Worm (Caenorhabditis elegans) whole organism, midembryonic: ENCODE data around the gene melo-1.

Source experiments
- T22C8.4 ChIP-seq: fragments of 200-800 bp; sonication (Bioruptor generic); IDR thresholded peaks from 2 replicates; pipeline ENCODE4 v1.3.6; 2022; ENCODE audit warnings: missing genetic modification characterization, missing compliant biosample characterization
- cog-1 ChIP-seq: sonication (generic microtip); optimal IDR thresholded peaks from 2 replicates; lab custom pipeline; 2016; ENCODE audit warnings: missing genetic modification characterization, missing compliant biosample characterization
- flt-1 ChIP-seq: fragments of 200-800 bp; sonication (Bioruptor generic); IDR thresholded peaks from 2 replicates; pipeline ENCODE4 v1.3.6; 2022; ENCODE audit warnings: missing genetic modification characterization, missing compliant biosample characterization
- klf-2 ChIP-seq: fragments of 200-800 bp; sonication (Bioruptor generic); conservative IDR thresholded peaks from 2 replicates; pipeline ENCODE4 v1.3.6; 2022; ENCODE audit warnings: missing genetic modification reagents, missing genetic modification characterization, missing compliant biosample characterization
- med-1 ChIP-seq: sonication (generic microtip); optimal IDR thresholded peaks from 2 replicates; lab custom pipeline; 2017; ENCODE audit warnings: missing genetic modification characterization, mild to moderate bottlenecking, missing compliant biosample characterization, antibody characterized with exemption, missing genetic modification reagents; ENCODE audit not compliant: insufficient read depth
- ref-1 ChIP-seq: fragments of 200-800 bp; sonication (Bioruptor generic); conservative IDR thresholded peaks from 2 replicates; pipeline ENCODE4 v1.3.6; 2022; ENCODE audit warnings: missing genetic modification reagents, missing genetic modification characterization, missing compliant biosample characterization
- tab-1 ChIP-seq: fragments of 200-800 bp; sonication (Bioruptor generic); IDR thresholded peaks from 2 replicates; pipeline ENCODE4 v1.3.6; 2022; ENCODE audit warnings: missing genetic modification characterization, missing compliant biosample characterization
- ztf-23 ChIP-seq: fragments of 200-800 bp; sonication (Bioruptor generic); IDR thresholded peaks from 2 replicates; pipeline ENCODE4 v1.3.6; 2022; ENCODE audit warnings: missing genetic modification reagents, missing genetic modification characterization, missing compliant biosample characterization
- ztf-29 ChIP-seq: fragments of 200-800 bp; sonication (Bioruptor generic); IDR thresholded peaks from 2 replicates; pipeline ENCODE4 v1.3.6; 2022; ENCODE audit warnings: missing genetic modification reagents, missing genetic modification characterization, missing compliant biosample characterization

The melo-1 gene

ce11 chrIV:14806903-14807302, 20.1 kb downstream of the melo-1 start, which contains the start of gene oig-5:
TSS of gene oig-5 (plus strand) at chrIV:14807203.
- TF ChIP-seq ztf-23 (no peak), T22C8.4 (no peak), med-1 (GFP tag; lab: Kevin White, UChicago) (no peak), cog-1 (tag; lab: Kevin White, UChicago) (no peak), ref-1 (GFP tag; lab: Robert Waterston, UW) (no peak), tab-1 (GFP tag; lab: Robert Waterston, UW) (no peak), klf-2 (GFP tag; lab: Robert Waterston, UW) (no peak), ztf-29 (no peak), flt-1 (no peak)

- TF ChIP-seq cog-1 (tag; lab: Kevin White, UChicago): no peak
- TF ChIP-seq ztf-23: no peak
- no peak for TF ChIP-seq ref-1 (GFP tag; lab: Robert Waterston, UW)
- no peak for TF ChIP-seq med-1 (GFP tag; lab: Kevin White, UChicago)
- TF ChIP-seq flt-1: no peak
- no peak for TF ChIP-seq klf-2 (GFP tag; lab: Robert Waterston, UW)
- no peak for TF ChIP-seq tab-1 (GFP tag; lab: Robert Waterston, UW)
- no peak for TF ChIP-seq ztf-29
- TF ChIP-seq T22C8.4: no peak
Observed at ce11 chrIV:14816288-14816687, 29.5 kb downstream of the melo-1 start, which contains the start of gene Y57G11C.46. TSS of gene Y57G11C.46 (minus strand) at chrIV:14816388.

ce11 chrIV:14822267-14822666, 35.4 kb downstream of the melo-1 start:
- no peak for TF ChIP-seq klf-2 (GFP tag; lab: Robert Waterston, UW)
- peak; percentile 14; the same call in 1 of the 2 replicates for TF ChIP-seq flt-1
- TF ChIP-seq tab-1 (GFP tag; lab: Robert Waterston, UW): no peak
- no peak for TF ChIP-seq ref-1 (GFP tag; lab: Robert Waterston, UW)
- TF ChIP-seq T22C8.4: no peak

- no peak for TF ChIP-seq flt-1
- no peak for TF ChIP-seq cog-1 (tag; lab: Kevin White, UChicago)
- TF ChIP-seq T22C8.4: peak; percentile 40; the same call in 1 of the 2 replicates
Observed at ce11 chrIV:14824201-14824600, 37.4 kb downstream of the melo-1 start.

- TF ChIP-seq ztf-29 (no peak), flt-1 (0 out of 2 replicates have a peak, but pooled peaks have one; percentile 13), cog-1 (tag; lab: Kevin White, UChicago) (peak; percentile 78), ref-1 (GFP tag; lab: Robert Waterston, UW) (no peak), ztf-23 (no peak), med-1 (GFP tag; lab: Kevin White, UChicago) (no peak), tab-1 (GFP tag; lab: Robert Waterston, UW) (no peak)
Observed at ce11 chrIV:14824878-14825352, 38.1 kb downstream of the melo-1 start, which contains the start of gene sec-61.A. TSS of gene sec-61.A (minus strand) at chrIV:14825264.

- TF ChIP-seq klf-2 (GFP tag; lab: Robert Waterston, UW) (no peak), T22C8.4 (no peak), ref-1 (GFP tag; lab: Robert Waterston, UW) (no peak), flt-1 (no peak), ztf-29 (no peak), ztf-23 (no peak), cog-1 (tag; lab: Kevin White, UChicago) (no peak)
Observed at ce11 chrIV:14825379-14825778, 38.5 kb downstream of the melo-1 start, which contains the start of gene rps-18. TSS of gene rps-18 (plus strand) at chrIV:14825679.

ce11 chrIV:14826151-14826757, 39.4 kb downstream of the melo-1 start:
- TF ChIP-seq cog-1 (tag; lab: Kevin White, UChicago): no peak
- no peak for TF ChIP-seq T22C8.4
- TF ChIP-seq ztf-23: no peak
- no peak for TF ChIP-seq med-1 (GFP tag; lab: Kevin White, UChicago)
- no peak for TF ChIP-seq klf-2 (GFP tag; lab: Robert Waterston, UW)
- no peak for TF ChIP-seq flt-1
- no peak for TF ChIP-seq tab-1 (GFP tag; lab: Robert Waterston, UW)
- TF ChIP-seq ref-1 (GFP tag; lab: Robert Waterston, UW): no peak
- TF ChIP-seq ztf-29: no peak

- TF ChIP-seq cog-1 (tag; lab: Kevin White, UChicago) (no peak), tab-1 (GFP tag; lab: Robert Waterston, UW) (no peak), flt-1 (no peak), ref-1 (GFP tag; lab: Robert Waterston, UW) (no peak), med-1 (GFP tag; lab: Kevin White, UChicago) (no peak), ztf-29 (no peak), T22C8.4 (no peak), ztf-23 (no peak), klf-2 (GFP tag; lab: Robert Waterston, UW) (no peak)
Observed at ce11 chrIV:14828218-14828617, 41.4 kb downstream of the melo-1 start.

ce11 chrIV:14829026-14829425, 42.2 kb downstream of the melo-1 start, which contains the start of gene hhat-2:
TSS of gene hhat-2 (minus strand) at chrIV:14829126.
- TF ChIP-seq T22C8.4: no peak
- TF ChIP-seq ztf-29: no peak

- TF ChIP-seq flt-1: no peak
- TF ChIP-seq cog-1 (tag; lab: Kevin White, UChicago): no peak
- TF ChIP-seq ref-1 (GFP tag; lab: Robert Waterston, UW): no peak
- TF ChIP-seq ztf-29: no peak
- no peak for TF ChIP-seq klf-2 (GFP tag; lab: Robert Waterston, UW)
- TF ChIP-seq tab-1 (GFP tag; lab: Robert Waterston, UW): no peak
- no peak for TF ChIP-seq T22C8.4
- TF ChIP-seq ztf-23: no peak
- no peak for TF ChIP-seq med-1 (GFP tag; lab: Kevin White, UChicago)
Observed at ce11 chrIV:14833537-14833936, 46.7 kb downstream of the melo-1 start.
